Worm (Caenorhabditis elegans): ENCODE results near the gene asp-6.

- TF ChIP-seq D2030.7 (GFP tag; IDR thresholded peaks at IDR 0.05) (no peak), aptf-3 (GFP tag; IDR thresholded peaks at IDR 0.05) (no peak), hmg-20 (GFP tag; IDR thresholded peaks at IDR 0.05) (no peak), madf-3 (GFP tag; IDR thresholded peaks at IDR 0.05) (no peak), pha-4 (tag; optimal IDR thresholded peaks at IDR 0.05) (no peak), nhr-80 (tag; optimal IDR thresholded peaks at IDR 0.05) (no peak), aptf-2 (GFP tag; conservative IDR thresholded peaks at IDR 0.05) (no peak), hlh-26 (GFP tag; conservative IDR thresholded peaks at IDR 0.05) (no peak), T26A5.8 (tag; optimal IDR thresholded peaks at IDR 0.05) (no peak), ama-1 (optimal IDR thresholded peaks at IDR 0.05) (no peak), ama-1 (GFP tag; optimal IDR thresholded peaks at IDR 0.05) (no peak)
Measured at ce11 chrV:8259016-8259415, 9.7 kb downstream of the asp-6 start, which contains the start of gene C16D9.1.

All from whole organism, young adult.